Fruit fly (Drosophila melanogaster) whole organism, embryonic: Measurements from ENCODE around the gene CG3544.
A peak's percentile ranks its signal among the peaks of the same experiment; 100 is the strongest.

ENCODE experiments used
- Awh ChIP-seq: fragments of 200-800 bp; sonication (Bioruptor generic); IDR thresholded peaks from 2 replicates; pipeline ENCODE4, ENCODE4 v1.3.6; 2022; ENCODE audit warnings: missing biosample characterization, missing genetic modification characterization
- Blimp-1 ChIP-seq: fragments of 200-800 bp; sonication (Bioruptor generic); optimal IDR thresholded peaks from 3 replicates; lab custom pipeline; 2018; ENCODE audit warnings: missing biosample characterization, missing genetic modification characterization, mild to moderate bottlenecking, moderate library complexity, missing genetic modification reagents
- CG10543 ChIP-seq: fragments of 200-800 bp; sonication (Bioruptor generic); optimal IDR thresholded peaks from 3 replicates; lab custom pipeline; 2017; ENCODE audit warnings: missing biosample characterization, mild to moderate bottlenecking, missing genetic modification characterization, moderate library complexity
- CG11456 ChIP-seq: fragments of 200-800 bp; sonication (Bioruptor generic); IDR thresholded peaks from 3 replicates; pipeline ENCODE4 v1.3.6; 2022; ENCODE audit warnings: missing biosample characterization, missing genetic modification characterization
- CG12219 ChIP-seq: fragments of 200-800 bp; sonication (Bioruptor generic); optimal IDR thresholded peaks from 3 replicates; lab custom pipeline; 2018; ENCODE audit warnings: missing biosample characterization, mild to moderate bottlenecking, missing genetic modification characterization
- CG13123 ChIP-seq: fragments of 200-800 bp; sonication (Bioruptor generic); optimal IDR thresholded peaks from 2 replicates; lab custom pipeline; 2016; ENCODE audit warnings: missing biosample characterization, missing genetic modification characterization
- CG15601 ChIP-seq: fragments of 200-800 bp; sonication (Bioruptor generic); optimal IDR thresholded peaks from 3 replicates; lab custom pipeline; 2019; ENCODE audit warnings: missing biosample characterization, mild to moderate bottlenecking, missing genetic modification characterization, moderate library complexity
- CG1603 ChIP-seq: fragments of 200-800 bp; sonication (Bioruptor generic); optimal IDR thresholded peaks from 2 replicates; lab custom pipeline; 2019; ENCODE audit warnings: missing biosample characterization, mild to moderate bottlenecking, missing genetic modification characterization, moderate library complexity
- CG16863 ChIP-seq: fragments of 200-800 bp; sonication (Bioruptor generic); optimal IDR thresholded peaks from 3 replicates; lab custom pipeline; 2016; ENCODE audit warnings: missing biosample characterization, missing genetic modification characterization
- CG1832 ChIP-seq: fragments of 200-800 bp; sonication (Bioruptor generic); optimal IDR thresholded peaks from 2 replicates; lab custom pipeline; 2017; ENCODE audit warnings: missing biosample characterization, mild to moderate bottlenecking, missing genetic modification characterization, inconsistent platforms
- CG2120 ChIP-seq: fragments of 200-800 bp; sonication (Bioruptor generic); optimal IDR thresholded peaks from 3 replicates; lab custom pipeline; 2016; ENCODE audit warnings: missing biosample characterization, missing genetic modification characterization
- CG2199 ChIP-seq: fragments of 200-800 bp; sonication (Bioruptor generic); IDR thresholded peaks from 3 replicates; pipeline ENCODE4 v1.3.6; 2022; ENCODE audit warnings: missing biosample characterization, missing genetic modification characterization
- CG30431 ChIP-seq: fragments of 200-800 bp; sonication (Bioruptor generic); optimal IDR thresholded peaks from 2 replicates; lab custom pipeline; 2017; ENCODE audit warnings: missing biosample characterization, missing genetic modification characterization
- CG31388 ChIP-seq: fragments of 200-800 bp; sonication (Bioruptor generic); optimal IDR thresholded peaks from 2 replicates; lab custom pipeline; 2016; ENCODE audit warnings: missing biosample characterization, missing genetic modification characterization
- CG32532 ChIP-seq: fragments of 200-800 bp; sonication (Bioruptor generic); IDR thresholded peaks from 2 replicates; pipeline ENCODE4 v1.3.6; 2022; ENCODE audit warnings: missing biosample characterization, missing genetic modification characterization
- CG32767 ChIP-seq: fragments of 200-800 bp; sonication (Bioruptor generic); IDR thresholded peaks from 2 replicates; pipeline ENCODE4 v1.3.6; 2022; ENCODE audit warnings: missing biosample characterization, missing genetic modification characterization
- CG33557 ChIP-seq: fragments of 200-800 bp; sonication (Bioruptor generic); optimal IDR thresholded peaks from 2 replicates; lab custom pipeline; 2019; ENCODE audit warnings: missing biosample characterization, mild to moderate bottlenecking, missing genetic modification characterization, moderate library complexity
- CG34224 ChIP-seq: fragments of 200-800 bp; sonication (Bioruptor generic); IDR thresholded peaks from 3 replicates; pipeline ENCODE4 v1.3.6; 2022; ENCODE audit warnings: missing biosample characterization, missing genetic modification characterization; ENCODE audit not compliant: partially characterized antibody
- CG6765 ChIP-seq: fragments of 200-800 bp; sonication (Bioruptor generic); optimal IDR thresholded peaks from 3 replicates; lab custom pipeline; 2017; ENCODE audit warnings: missing biosample characterization, mild to moderate bottlenecking, missing genetic modification characterization
- CG8388 ChIP-seq: fragments of 200-800 bp; sonication (Bioruptor generic); optimal IDR thresholded peaks from 2 replicates; lab custom pipeline; 2019; ENCODE audit warnings: missing biosample characterization, mild to moderate bottlenecking, missing genetic modification characterization, moderate library complexity
- CG8944 ChIP-seq: fragments of 200-800 bp; sonication (Bioruptor generic); optimal IDR thresholded peaks from 3 replicates; lab custom pipeline; 2016; ENCODE audit warnings: missing biosample characterization, missing genetic modification characterization
- Dad ChIP-seq: fragments of 200-800 bp; sonication (Bioruptor generic); optimal IDR thresholded peaks from 3 replicates; lab custom pipeline; 2016; ENCODE audit warnings: missing biosample characterization, missing genetic modification characterization
- Deaf1 ChIP-seq: fragments of 200-800 bp; optimal IDR thresholded peaks from 3 replicates; lab custom pipeline; 2019; ENCODE audit warnings: missing biosample characterization, mild to moderate bottlenecking, missing genetic modification characterization, moderate library complexity
- Fer3 ChIP-seq: fragments of 200-800 bp; sonication (Bioruptor generic); optimal IDR thresholded peaks from 2 replicates; lab custom pipeline; 2018; ENCODE audit warnings: missing biosample characterization, mild to moderate bottlenecking, missing genetic modification characterization, moderate library complexity
- Med ChIP-seq: fragments of 200-800 bp; sonication (Bioruptor generic); peaks from one replicate; lab custom pipeline; 2016; ENCODE audit warnings: missing biosample characterization, missing genetic modification characterization, mild to moderate bottlenecking, inconsistent platforms, moderate library complexity
- Optix ChIP-seq: fragments of 200-800 bp; sonication (Bioruptor generic); IDR thresholded peaks from 3 replicates; pipeline ENCODE4 v1.3.6; 2022; ENCODE audit warnings: missing biosample characterization, missing genetic modification characterization
- Pdp1 ChIP-seq, 2 experiments: fragments of 200-800 bp; sonication (Bioruptor generic); optimal IDR thresholded peaks; 3 replicates each; lab custom pipeline; 2016; ENCODE audit warnings: missing biosample characterization in 2 of 2, missing genetic modification characterization in 2 of 2, mild to moderate bottlenecking in 1 of 2, moderate library complexity in 1 of 2
- Sry-β ChIP-seq: fragments of 200-800 bp; sonication (Bioruptor generic); optimal IDR thresholded peaks from 2 replicates; lab custom pipeline; 2018; ENCODE audit warnings: missing biosample characterization, mild to moderate bottlenecking, missing genetic modification characterization, moderate library complexity
- Trl ChIP-seq, 3 experiments: fragments of >200 bp in 2 of 3; fragments of 200-800 bp in 1 of 3; sonication (Bioruptor generic) in 1 of 3; optimal IDR thresholded peaks; 2 replicates in 1 of 3; 3 replicates in 2 of 3; lab custom pipeline; 2016 to 2017; ENCODE audit warnings: missing biosample characterization in 1 of 3, missing genetic modification characterization in 1 of 3
- cas ChIP-seq: fragments of 200-800 bp; sonication (Bioruptor generic); IDR thresholded peaks from 2 replicates; pipeline ENCODE4 v1.3.6; 2022; ENCODE audit warnings: missing biosample characterization, missing genetic modification characterization
- chn ChIP-seq: fragments of 200-800 bp; sonication (Bioruptor generic); optimal IDR thresholded peaks from 2 replicates; lab custom pipeline; 2016; ENCODE audit warnings: missing biosample characterization, missing genetic modification characterization
- crol ChIP-seq: fragments of 200-800 bp; sonication (Bioruptor generic); IDR thresholded peaks from 2 replicates; pipeline ENCODE4 v1.3.6; 2022; ENCODE audit warnings: missing biosample characterization, missing genetic modification characterization
- disco-r ChIP-seq: fragments of 200-800 bp; sonication (Bioruptor generic); optimal IDR thresholded peaks from 2 replicates; lab custom pipeline; 2016; ENCODE audit warnings: missing biosample characterization, missing genetic modification characterization
- ewg ChIP-seq: fragments of 200-800 bp; sonication (Bioruptor generic); optimal IDR thresholded peaks from 3 replicates; lab custom pipeline; 2017; ENCODE audit warnings: mild to moderate bottlenecking, missing biosample characterization, missing genetic modification reagents, missing genetic modification characterization
- jumu ChIP-seq: fragments of 200-800 bp; sonication (Bioruptor generic); optimal IDR thresholded peaks from 3 replicates; lab custom pipeline; 2016; ENCODE audit warnings: missing biosample characterization, missing genetic modification characterization
- lilli ChIP-seq: fragments of 200-800 bp; sonication (Bioruptor generic); optimal IDR thresholded peaks from 3 replicates; lab custom pipeline; 2016; ENCODE audit warnings: missing biosample characterization, missing genetic modification characterization
- pb ChIP-seq: fragments of 200-800 bp; sonication (Bioruptor generic); optimal IDR thresholded peaks from 3 replicates; lab custom pipeline; 2016; ENCODE audit warnings: missing biosample characterization, missing genetic modification characterization
- pros ChIP-seq: fragments of 200-800 bp; sonication (Bioruptor generic); optimal IDR thresholded peaks from 3 replicates; lab custom pipeline; 2019; ENCODE audit warnings: missing biosample characterization, mild to moderate bottlenecking, missing genetic modification characterization, moderate library complexity
- pum ChIP-seq: fragments of 200-800 bp; sonication (Bioruptor generic); optimal IDR thresholded peaks from 2 replicates; lab custom pipeline; 2016; ENCODE audit warnings: missing biosample characterization, missing genetic modification characterization
- rib ChIP-seq: fragments of 200-800 bp; sonication (Bioruptor generic); IDR thresholded peaks from 2 replicates; pipeline ENCODE4 v1.3.6; 2022; ENCODE audit warnings: missing biosample characterization, missing genetic modification characterization
- sens ChIP-seq: fragments of 200-800 bp; sonication (Bioruptor generic); peaks from one replicate; lab custom pipeline; 2016; ENCODE audit warnings: missing biosample characterization, missing genetic modification characterization
- seq ChIP-seq: fragments of 200-800 bp; sonication (Bioruptor generic); IDR thresholded peaks from 2 replicates; pipeline ENCODE4 v1.3.6; 2022; ENCODE audit warnings: missing biosample characterization, missing genetic modification characterization
- sr ChIP-seq: fragments of 200-800 bp; sonication (Bioruptor generic); IDR thresholded peaks from 3 replicates; pipeline ENCODE4 v1.3.6; 2022; ENCODE audit warnings: missing biosample characterization, missing genetic modification characterization
- toy ChIP-seq: fragments of 200-800 bp; sonication (Bioruptor generic); IDR thresholded peaks from 2 replicates; pipeline ENCODE4 v1.3.6; 2022; ENCODE audit warnings: missing biosample characterization, missing genetic modification characterization
- vvl ChIP-seq: fragments of 200-800 bp; sonication (Bioruptor generic); IDR thresholded peaks from 2 replicates; pipeline ENCODE4 v1.3.6; 2022; ENCODE audit warnings: missing biosample characterization, missing genetic modification characterization
- wdn ChIP-seq: fragments of 200-800 bp; sonication (Bioruptor generic); IDR thresholded peaks from 2 replicates; pipeline ENCODE4 v1.3.6; 2022; ENCODE audit warnings: missing biosample characterization, missing genetic modification characterization
- yki ChIP-seq: fragments of >200 bp; optimal IDR thresholded peaks from 3 replicates; lab custom pipeline; 2018
- zen2 ChIP-seq: fragments of 200-800 bp; sonication (Bioruptor generic); IDR thresholded peaks from 3 replicates; pipeline ENCODE4 v1.3.6; 2022; ENCODE audit warnings: missing biosample characterization, missing genetic modification characterization; ENCODE audit not compliant: partially characterized antibody
- zf30C ChIP-seq: fragments of 200-800 bp; sonication (Bioruptor generic); optimal IDR thresholded peaks from 3 replicates; lab custom pipeline; 2018; ENCODE audit warnings: missing biosample characterization, mild to moderate bottlenecking, missing genetic modification characterization

CG3544 gene

DNA sequence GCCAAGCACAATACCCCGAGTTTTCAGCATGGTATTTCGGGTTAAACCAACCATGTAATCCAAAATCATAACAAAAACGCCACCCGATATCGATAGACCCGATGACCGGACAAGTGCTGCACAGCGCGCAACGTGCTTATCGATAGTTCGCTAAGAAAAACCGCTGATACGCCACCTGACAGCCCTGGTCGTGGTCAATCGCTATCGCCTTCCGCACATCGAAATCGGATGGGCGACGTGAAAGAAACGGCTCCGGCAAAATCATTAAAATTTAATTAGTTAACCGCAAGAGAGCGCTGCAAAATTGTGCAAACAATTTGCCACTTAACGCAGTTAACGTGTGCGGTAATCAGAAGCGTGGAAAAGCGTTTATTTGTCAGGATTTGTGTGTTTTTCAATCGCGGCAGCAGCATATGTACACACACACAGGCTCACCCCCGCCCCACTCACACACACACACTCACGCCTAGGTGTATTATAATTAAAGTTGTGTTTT lies 41.7 kb downstream of the CG3544 start, which contains the start of the genes CG3862 and dock (continued):
- TF ChIP-seq CG10543 (GFP tag; lab: Kevin White, UChicago) (peak; percentile 66), Dad (GFP tag; lab: Kevin White, UChicago) (peak; percentile 38), CG12219 (GFP tag; lab: Kevin White, UChicago) (no peak), CG11456 (peak; percentile 77), Blimp-1 (peak; percentile 40), CG6765 (GFP tag; lab: Kevin White, UChicago) (peak; percentile 54), rib (GFP tag; lab: Robert Waterston, UW) (peak; percentile 39; the same call in 1 of the 2 replicates), CG33557 (peak; percentile 34), pum (GFP tag; lab: Kevin White, UChicago) (peak; percentile 63), pb (GFP tag; lab: Kevin White, UChicago) (peak; percentile 48), zen2 (GFP tag; lab: Robert Waterston, UW) (peak; percentile 97), CG15601 (tag; lab: Kevin White, UChicago) (peak; percentile 38), Optix (GFP tag; lab: Robert Waterston, UW) (no peak), disco-r (GFP tag; lab: Kevin White, UChicago) (no peak)

DNA sequence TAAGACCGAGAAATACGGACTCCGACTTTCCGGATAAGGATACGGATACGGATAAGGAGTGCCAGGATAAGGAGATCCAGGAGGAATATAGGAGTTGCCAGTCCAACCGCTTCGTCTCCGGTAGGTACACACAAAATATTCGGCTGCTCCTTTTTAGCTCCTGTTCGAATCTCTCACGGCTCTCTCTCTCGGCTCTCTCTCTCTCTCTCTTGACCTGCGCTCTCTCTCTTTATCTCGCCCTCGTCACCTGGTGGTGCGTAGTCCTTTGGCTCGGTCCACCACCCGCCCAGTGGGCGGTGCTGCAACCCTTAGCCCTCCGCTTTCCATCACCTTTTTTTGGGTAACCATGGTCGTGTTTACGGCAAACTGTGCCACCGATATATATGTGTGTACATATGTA lies 42.3 kb downstream of the CG3544 start:
- TF ChIP-seq yki (lab: Kevin White, UChicago), result peak; percentile 94
- TF ChIP-seq Sry-β (GFP tag; lab: Kevin White, UChicago), result no peak
- TF ChIP-seq sens (GFP tag; lab: Kevin White, UChicago), result peak; percentile 79
- TF ChIP-seq jumu, result no peak
- TF ChIP-seq pum (GFP tag; lab: Kevin White, UChicago), result no peak
- TF ChIP-seq CG31388, result no peak
- peak; percentile 6 for TF ChIP-seq Med
- no peak for TF ChIP-seq CG8388
- peak; percentile 59; the same call in 1 of the 2 replicates for TF ChIP-seq CG32767 (GFP tag; lab: Robert Waterston, UW)
- peak; percentile 91 to 97 for TF ChIP-seq Trl (optimal IDR thresholded peaks at IDR 0.05; lab: Kevin White, UChicago)
- peak; percentile 18 for TF ChIP-seq Trl (GFP tag; optimal IDR thresholded peaks at IDR 0.05; lab: Kevin White, UChicago)
- peak; percentile 71 for TF ChIP-seq seq (GFP tag; lab: Robert Waterston, UW)
- TF ChIP-seq CG30431 (GFP tag; lab: Kevin White, UChicago), result no peak
- peak; percentile 78 for TF ChIP-seq pros (GFP tag; lab: Kevin White, UChicago)
- peak; percentile 18 for TF ChIP-seq CG1832 (GFP tag; lab: Kevin White, UChicago)
- 0 out of 3 replicates have a peak, but pooled peaks have one; percentile 70 for TF ChIP-seq CG2199 (GFP tag; lab: Robert Waterston, UW)
- TF ChIP-seq ewg (GFP tag; lab: Kevin White, UChicago), result peak; percentile 72
- peak; percentile 80 for TF ChIP-seq zf30C (GFP tag; lab: Kevin White, UChicago)
- TF ChIP-seq wdn, result no peak
- TF ChIP-seq CG32532 (GFP tag; lab: Robert Waterston, UW), result no peak
- peak; percentile 28 for TF ChIP-seq chn
- peak; percentile 4 for TF ChIP-seq Deaf1 (tag; lab: Kevin White, UChicago)

DNA sequence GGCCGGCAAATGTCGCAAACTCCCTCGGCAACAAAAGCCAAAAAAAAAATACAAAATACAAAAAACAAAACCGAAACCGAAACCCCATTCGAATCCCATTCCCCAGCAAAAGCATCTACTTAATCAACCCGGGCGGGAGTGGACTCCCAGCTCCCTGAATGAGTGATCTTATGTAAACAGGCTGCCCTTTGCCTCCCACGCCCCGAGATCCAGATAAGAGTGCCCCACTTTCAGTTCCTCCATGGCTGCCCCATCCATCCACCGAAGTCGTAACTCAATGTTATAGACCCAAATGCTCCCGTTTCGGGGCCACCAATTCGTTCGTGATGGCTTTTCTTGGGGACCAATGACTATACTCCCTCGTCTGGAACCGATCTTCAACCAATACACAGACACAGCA lies 42.9 kb downstream of the CG3544 start:
- TF ChIP-seq CG2120 (GFP tag; lab: Kevin White, UChicago), result no peak
- TF ChIP-seq vvl (GFP tag; lab: Robert Waterston, UW), result no peak
- no peak for TF ChIP-seq CG2199 (GFP tag; lab: Robert Waterston, UW)
- TF ChIP-seq Pdp1 (GFP tag; optimal IDR thresholded peaks at IDR 0.05; lab: Kevin White, UChicago), result peak in 1 of 2 experiments; percentile 83
- TF ChIP-seq sr (GFP tag; lab: Robert Waterston, UW), result peak; percentile 17; the same call in 1 of the 3 replicates
- 0 out of 2 replicates have a peak, but pooled peaks have one; percentile 38 for TF ChIP-seq Awh (GFP tag; lab: Robert Waterston, UW)
- no peak for TF ChIP-seq CG8944 (GFP tag; lab: Kevin White, UChicago)
- no peak for TF ChIP-seq disco-r (GFP tag; lab: Kevin White, UChicago)
- TF ChIP-seq CG1603 (tag; lab: Kevin White, UChicago), result no peak
- no peak for TF ChIP-seq cas (GFP tag; lab: Robert Waterston, UW)
- TF ChIP-seq Fer3 (tag; lab: Kevin White, UChicago), result no peak
- TF ChIP-seq CG16863 (GFP tag; lab: Kevin White, UChicago), result no peak
- TF ChIP-seq lilli, result no peak
- TF ChIP-seq crol (GFP tag; lab: Robert Waterston, UW), result peak; percentile 45
- no peak for TF ChIP-seq CG13123 (GFP tag; lab: Kevin White, UChicago)
- TF ChIP-seq rib (GFP tag; lab: Robert Waterston, UW), result 0 out of 2 replicates have a peak, but pooled peaks have one; percentile 46
- TF ChIP-seq toy, result no peak
- no peak for TF ChIP-seq CG34224
